ENCODE assay signal across 4 fruit fly cellular contexts in genomic region chr3L:1342133-1342580, dm6.
TF ChIP-seq lines count a peak whose summit lies in the region.

Gene indra, minus strand, starts transcription at chr3L:1342403.

TF ChIP-seq in whole organism, adult, 20 proteins besides CTCF, POLR2A, EP300 and RAD21 (continued from another document):
- TF ChIP-seq Mnt (GFP tag; optimal IDR thresholded peaks at IDR 0.05; lab: Kevin White, UChicago) (peak; percentile 94), CG14711 (tag; optimal IDR thresholded peaks at IDR 0.05; lab: Kevin White, UChicago) (peak; percentile 63)

TF ChIP-seq in whole organism, embryonic, 481 proteins besides CTCF, POLR2A, EP300 and RAD21 (continued from another document and continues in another):
- TF ChIP-seq al (GFP tag; IDR thresholded peaks at IDR 0.05; lab: Robert Waterston, UW) (0 out of 2 replicates have a peak, but pooled peaks have one; percentile 26), Rfx (GFP tag; IDR thresholded peaks at IDR 0.05; lab: Robert Waterston, UW) (peak; percentile 63; the same call in 1 of the 2 replicates), Xbp1 (GFP tag; optimal IDR thresholded peaks at IDR 0.05; lab: Kevin White, UChicago) (peak; percentile 68), org-1 (GFP tag; optimal IDR thresholded peaks at IDR 0.05; lab: Kevin White, UChicago) (no peak), aop (GFP tag; IDR thresholded peaks at IDR 0.05; lab: Robert Waterston, UW) (no peak), CG13123 (GFP tag; optimal IDR thresholded peaks at IDR 0.05; lab: Kevin White, UChicago) (peak; percentile 27), CG2889 (GFP tag; IDR thresholded peaks at IDR 0.05; lab: Robert Waterston, UW) (0 out of 3 replicates have a peak, but pooled peaks have one; percentile 21), CG10274 (GFP tag; optimal IDR thresholded peaks at IDR 0.05; lab: Kevin White, UChicago) (peak; percentile 7), Med (GFP tag; lab: Kevin White, UChicago) (peak; percentile 93), bbx (GFP tag; IDR thresholded peaks at IDR 0.05; lab: Robert Waterston, UW; ENCODE audit: partially characterized antibody) (peak; percentile 76), Asciz (GFP tag; optimal IDR thresholded peaks at IDR 0.05; lab: Kevin White, UChicago) (no peak), CG18476 (GFP tag; optimal IDR thresholded peaks at IDR 0.05; lab: Kevin White, UChicago) (peak; percentile 43), corto (GFP tag; optimal IDR thresholded peaks at IDR 0.05; lab: Kevin White, UChicago) (no peak), ken (GFP tag; IDR thresholded peaks at IDR 0.05; lab: Robert Waterston, UW) (0 out of 3 replicates have a peak, but pooled peaks have one; percentile 45), luna (GFP tag; optimal IDR thresholded peaks at IDR 0.05; lab: Kevin White, UChicago) (peak; percentile 18), trem (tag; optimal IDR thresholded peaks at IDR 0.05; lab: Kevin White, UChicago) (peak; percentile 82), Lim3 (GFP tag; IDR thresholded peaks at IDR 0.05; lab: Robert Waterston, UW) (no peak), slbo (GFP tag; IDR thresholded peaks at IDR 0.05; lab: Robert Waterston, UW) (peak; percentile 59), nom (GFP tag; optimal IDR thresholded peaks at IDR 0.05; lab: Kevin White, UChicago) (no peak), Jarid2 (GFP tag; optimal IDR thresholded peaks at IDR 0.05; lab: Kevin White, UChicago) (no peak), klu (GFP tag; IDR thresholded peaks at IDR 0.05; lab: Robert Waterston, UW) (no peak), slou (GFP tag; optimal IDR thresholded peaks at IDR 0.05; lab: Kevin White, UChicago) (peak; percentile 9), CG1233 (GFP tag; optimal IDR thresholded peaks at IDR 0.05; lab: Kevin White, UChicago) (no peak), disco-r (GFP tag; optimal IDR thresholded peaks at IDR 0.05; lab: Kevin White, UChicago) (no peak), CG2116 (GFP tag; optimal IDR thresholded peaks at IDR 0.05; lab: Kevin White, UChicago) (peak; percentile 97), pum (GFP tag; optimal IDR thresholded peaks at IDR 0.05; lab: Kevin White, UChicago) (peak; percentile 9), pb (GFP tag; optimal IDR thresholded peaks at IDR 0.05; lab: Kevin White, UChicago) (no peak), CG13424 (tag; optimal IDR thresholded peaks at IDR 0.05; lab: Kevin White, UChicago) (peak; percentile 76), hth (optimal IDR thresholded peaks at IDR 0.05; lab: Kevin White, UChicago) (no peak), crc (GFP tag; optimal IDR thresholded peaks at IDR 0.05; lab: Kevin White, UChicago) (no peak), CG11093 (GFP tag; IDR thresholded peaks at IDR 0.05; lab: Robert Waterston, UW) (no peak), Chrac-16 (GFP tag; optimal IDR thresholded peaks at IDR 0.05; lab: Kevin White, UChicago) (peak; percentile 60), gcm2 (GFP tag; optimal IDR thresholded peaks at IDR 0.05; lab: Kevin White, UChicago) (no peak), Fer2 (tag; optimal IDR thresholded peaks at IDR 0.05; lab: Kevin White, UChicago) (no peak), gem (tag; optimal IDR thresholded peaks at IDR 0.05; lab: Kevin White, UChicago) (peak; percentile 73), slp2 (GFP tag; optimal IDR thresholded peaks at IDR 0.05; lab: Kevin White, UChicago) (peak; percentile 31), bigmax (GFP tag; optimal IDR thresholded peaks at IDR 0.05; lab: Kevin White, UChicago) (no peak), CG17186 (GFP tag; optimal IDR thresholded peaks at IDR 0.05; lab: Kevin White, UChicago) (peak; percentile 77), az2 (GFP tag; optimal IDR thresholded peaks at IDR 0.05; lab: Kevin White, UChicago) (peak; percentile 38), CG18011 (GFP tag; optimal IDR thresholded peaks at IDR 0.05; lab: Kevin White, UChicago) (peak; percentile 78), seq (GFP tag; IDR thresholded peaks at IDR 0.05; lab: Robert Waterston, UW) (no peak), CG15011 (GFP tag; optimal IDR thresholded peaks at IDR 0.05; lab: Kevin White, UChicago) (no peak), CG6254 (GFP tag; optimal IDR thresholded peaks at IDR 0.05; lab: Kevin White, UChicago) (no peak), CG5245 (GFP tag; optimal IDR thresholded peaks at IDR 0.05; lab: Kevin White, UChicago) (peak; percentile 37)

TF ChIP-seq in whole organism, prepupa, 60 proteins besides CTCF, POLR2A, EP300 and RAD21 (continued from another document):
- TF ChIP-seq salr (GFP tag; optimal IDR thresholded peaks at IDR 0.05; lab: Kevin White, UChicago) (no peak), CG3032 (tag; optimal IDR thresholded peaks at IDR 0.05; lab: Kevin White, UChicago) (peak; percentile 49), CG10669 (GFP tag; optimal IDR thresholded peaks at IDR 0.05; lab: Kevin White, UChicago) (no peak), Lpt (GFP tag; optimal IDR thresholded peaks at IDR 0.05; lab: Kevin White, UChicago) (no peak), OdsH (GFP tag; optimal IDR thresholded peaks at IDR 0.05; lab: Kevin White, UChicago) (no peak), CG8119 (GFP tag; IDR thresholded peaks at IDR 0.05; lab: Robert Waterston, UW) (0 out of 3 replicates have a peak, but pooled peaks have one; percentile 28), pdm3 (GFP tag; optimal IDR thresholded peaks at IDR 0.05; lab: Kevin White, UChicago) (no peak), CG31627 (GFP tag; optimal IDR thresholded peaks at IDR 0.05; lab: Kevin White, UChicago) (peak; percentile 77), Eip93F (GFP tag; optimal IDR thresholded peaks at IDR 0.05; lab: Kevin White, UChicago) (no peak), CG4318 (GFP tag; optimal IDR thresholded peaks at IDR 0.05; lab: Kevin White, UChicago) (no peak), fd85E (GFP tag; optimal IDR thresholded peaks at IDR 0.05; lab: Kevin White, UChicago) (no peak), CG32006 (GFP tag; optimal IDR thresholded peaks at IDR 0.05; lab: Kevin White, UChicago) (no peak), acj6 (GFP tag; optimal IDR thresholded peaks at IDR 0.05; lab: Kevin White, UChicago) (no peak), CG6808 (GFP tag; optimal IDR thresholded peaks at IDR 0.05; lab: Kevin White, UChicago) (no peak), CG1621 (tag; optimal IDR thresholded peaks at IDR 0.05; lab: Kevin White, UChicago) (no peak), Hr39 (GFP tag; optimal IDR thresholded peaks at IDR 0.05; lab: Kevin White, UChicago) (no peak), eg (GFP tag; IDR thresholded peaks at IDR 0.05; lab: Robert Waterston, UW) (peak; percentile 48; the same call in 2 of the 3 replicates), Sox102F (GFP tag; optimal IDR thresholded peaks at IDR 0.05; lab: Kevin White, UChicago) (no peak), Gug (GFP tag; IDR thresholded peaks at IDR 0.05; lab: Robert Waterston, UW) (0 out of 2 replicates have a peak, but pooled peaks have one; percentile 26), Blimp-1 (GFP tag; optimal IDR thresholded peaks at IDR 0.05; lab: Kevin White, UChicago) (no peak), Hr4 (GFP tag; optimal IDR thresholded peaks at IDR 0.05; lab: Kevin White, UChicago) (no peak), fd59A (GFP tag; optimal IDR thresholded peaks at IDR 0.05; lab: Kevin White, UChicago) (no peak), CG11762 (GFP tag; optimal IDR thresholded peaks at IDR 0.05; lab: Kevin White, UChicago; ENCODE audit: insufficient read depth) (peak; percentile 7), ss (GFP tag; optimal IDR thresholded peaks at IDR 0.05; lab: Kevin White, UChicago) (peak in 1 of 2 experiments; percentile 11), CG15336 (GFP tag; IDR thresholded peaks at IDR 0.05; lab: Robert Waterston, UW) (no peak), CG6163 (GFP tag; IDR thresholded peaks at IDR 0.05; lab: Robert Waterston, UW) (peak; percentile 48; the same call in 1 of the 3 replicates), dac (GFP tag; optimal IDR thresholded peaks at IDR 0.05; lab: Kevin White, UChicago) (no peak), svp (GFP tag; lab: Kevin White, UChicago) (peak; percentile 70), lz (GFP tag; optimal IDR thresholded peaks at IDR 0.05; lab: Kevin White, UChicago) (peak; percentile 64), CG16779 (tag; optimal IDR thresholded peaks at IDR 0.05; lab: Kevin White, UChicago) (no peak), fkh (GFP tag; optimal IDR thresholded peaks at IDR 0.05; lab: Kevin White, UChicago) (peak; percentile 43), Sox14 (GFP tag; optimal IDR thresholded peaks at IDR 0.05; lab: Kevin White, UChicago) (peak; percentile 66), CG8632 (GFP tag; optimal IDR thresholded peaks at IDR 0.05; lab: Kevin White, UChicago) (no peak), CG6792 (GFP tag; optimal IDR thresholded peaks at IDR 0.05; lab: Kevin White, UChicago) (peak; percentile 46)

TF ChIP-seq in whole organism, wandering third instar larva, 38 proteins besides CTCF, POLR2A, EP300 and RAD21 (continued from another document):
- TF ChIP-seq Dif (GFP tag; optimal IDR thresholded peaks at IDR 0.05; lab: Kevin White, UChicago; ENCODE audit: partially characterized antibody) (no peak), Dfd (GFP tag; optimal IDR thresholded peaks at IDR 0.05; lab: Kevin White, UChicago) (no peak), Jra (GFP tag; optimal IDR thresholded peaks at IDR 0.05; lab: Kevin White, UChicago) (peak; percentile 53), Abd-B (GFP tag; optimal IDR thresholded peaks at IDR 0.05; lab: Kevin White, UChicago) (no peak), N (GFP tag; optimal IDR thresholded peaks at IDR 0.05; lab: Kevin White, UChicago) (no peak), usp (GFP tag; optimal IDR thresholded peaks at IDR 0.05; lab: Kevin White, UChicago) (no peak), Vsx2 (GFP tag; optimal IDR thresholded peaks at IDR 0.05; lab: Kevin White, UChicago; ENCODE audit: partially characterized antibody) (no peak), dl (GFP tag; optimal IDR thresholded peaks at IDR 0.05; lab: Kevin White, UChicago; ENCODE audit: insufficient read depth in 1 of 2, partially characterized antibody in 2 of 2) (no peak), rgr (GFP tag; optimal IDR thresholded peaks at IDR 0.05; lab: Kevin White, UChicago) (peak; percentile 63), dmrt93B (GFP tag; optimal IDR thresholded peaks at IDR 0.05; lab: Kevin White, UChicago) (no peak), HLH106 (tag; optimal IDR thresholded peaks at IDR 0.05; lab: Kevin White, UChicago) (peak; percentile 69), foxo (GFP tag; optimal IDR thresholded peaks at IDR 0.05; lab: Kevin White, UChicago) (peak in 1 of 2 experiments; percentile 67), CG32264 (GFP tag; optimal IDR thresholded peaks at IDR 0.05; lab: Kevin White, UChicago) (no peak)
